Worm (Caenorhabditis elegans): ENCODE data around the gene tbx-8.

DNA sequence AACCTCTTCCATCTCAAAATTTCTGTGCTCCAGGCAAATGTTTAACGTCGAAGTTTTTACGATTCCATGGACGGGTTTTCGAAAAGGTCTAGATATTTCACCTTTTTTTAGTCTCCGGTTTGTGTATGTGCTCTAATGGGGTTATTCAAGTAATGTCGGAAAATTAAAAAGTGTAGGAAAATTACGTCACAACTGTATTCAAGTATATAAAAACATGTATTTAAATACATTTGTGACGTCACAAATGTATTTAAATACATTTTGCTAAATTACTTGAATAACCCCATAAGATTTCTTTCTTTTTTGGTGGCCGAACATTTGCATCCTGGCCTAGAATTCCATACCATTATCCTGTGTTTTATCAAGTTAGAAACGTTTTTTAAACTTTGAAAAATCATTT lies 14.3 kb downstream of the tbx-8 start:
- TF ChIP-seq ztf-29 (GFP tag; IDR thresholded peaks at IDR 0.05) (no peak), flt-1 (GFP tag; IDR thresholded peaks at IDR 0.05) (no peak), klf-2 (GFP tag; conservative IDR thresholded peaks at IDR 0.05) (no peak), T22C8.4 (GFP tag; IDR thresholded peaks at IDR 0.05) (no peak), ref-1 (GFP tag; conservative IDR thresholded peaks at IDR 0.05) (no peak), cog-1 (tag; optimal IDR thresholded peaks at IDR 0.05) (no peak), tab-1 (GFP tag; IDR thresholded peaks at IDR 0.05) (no peak), ztf-23 (GFP tag; IDR thresholded peaks at IDR 0.05) (no peak)

All from whole organism, midembryonic.